Fruit fly (Drosophila melanogaster) whole organism, embryonic: ENCODE data around the gene glu.

Source experiments
- B-H1 ChIP-seq: fragments of 200-800 bp; sonication (Bioruptor generic); IDR thresholded peaks from 3 replicates; pipeline ENCODE4 v1.3.6; 2022; ENCODE audit warnings: missing biosample characterization, missing genetic modification characterization
- BEAF-32 ChIP-seq: fragments of 200-800 bp; sonication (Bioruptor generic); optimal IDR thresholded peaks from 3 replicates; lab custom pipeline; 2017; ENCODE audit warnings: missing biosample characterization, missing genetic modification characterization, mild to moderate bottlenecking, moderate library complexity, missing genetic modification reagents
- Bteb2 ChIP-seq: fragments of 200-800 bp; sonication (Bioruptor generic); optimal IDR thresholded peaks from 2 replicates; lab custom pipeline; 2016; ENCODE audit warnings: missing biosample characterization, missing genetic modification characterization
- CG1024 ChIP-seq: fragments of 200-800 bp; sonication (Bioruptor generic); IDR thresholded peaks from 2 replicates; pipeline ENCODE4 v1.3.6; 2022; ENCODE audit warnings: missing biosample characterization, missing genetic modification characterization
- CG10274 ChIP-seq: fragments of 200-800 bp; sonication (Bioruptor generic); optimal IDR thresholded peaks from 3 replicates; lab custom pipeline; 2017; ENCODE audit warnings: missing biosample characterization, mild to moderate bottlenecking, missing genetic modification characterization
- CG10366 ChIP-seq: fragments of 200-800 bp; sonication (Bioruptor generic); IDR thresholded peaks from 2 replicates; pipeline ENCODE4 v1.3.6; 2022; ENCODE audit warnings: missing biosample characterization, missing genetic modification characterization
- CG11247 ChIP-seq: fragments of 200-800 bp; sonication (Bioruptor generic); IDR thresholded peaks from 2 replicates; pipeline ENCODE4 v1.3.6; 2022; ENCODE audit warnings: missing biosample characterization, missing genetic modification characterization
- CG12744 ChIP-seq: fragments of 200-800 bp; sonication (Bioruptor generic); optimal IDR thresholded peaks from 2 replicates; lab custom pipeline; 2016; ENCODE audit warnings: missing biosample characterization, missing genetic modification characterization
- CG13123 ChIP-seq: fragments of 200-800 bp; sonication (Bioruptor generic); optimal IDR thresholded peaks from 2 replicates; lab custom pipeline; 2016; ENCODE audit warnings: missing biosample characterization, missing genetic modification characterization
- CG14050 ChIP-seq: fragments of 200-800 bp; sonication (Bioruptor generic); IDR thresholded peaks from 3 replicates; pipeline ENCODE4 v1.3.6; 2022; ENCODE audit warnings: missing biosample characterization, missing genetic modification characterization
- CG14441 ChIP-seq: fragments of 200-800 bp; sonication (Bioruptor generic); IDR thresholded peaks from 2 replicates; pipeline ENCODE4 v1.3.6; 2022; ENCODE audit warnings: missing biosample characterization, missing genetic modification characterization
- CG15696 ChIP-seq: fragments of 200-800 bp; sonication (Bioruptor generic); optimal IDR thresholded peaks from 2 replicates; lab custom pipeline; 2019; ENCODE audit warnings: missing biosample characterization, mild to moderate bottlenecking, missing genetic modification characterization, moderate library complexity
- CG1602 ChIP-seq: fragments of 200-800 bp; sonication (Bioruptor generic); optimal IDR thresholded peaks from 3 replicates; lab custom pipeline; 2016; ENCODE audit warnings: missing biosample characterization, missing genetic modification characterization
- CG1647 ChIP-seq: fragments of 200-800 bp; sonication (Bioruptor generic); optimal IDR thresholded peaks from 3 replicates; lab custom pipeline; 2016; ENCODE audit warnings: missing biosample characterization, missing genetic modification characterization
- CG16813 ChIP-seq: fragments of 200-800 bp; sonication (Bioruptor generic); IDR thresholded peaks from 3 replicates; pipeline ENCODE4 v1.3.6; 2022; ENCODE audit warnings: missing biosample characterization, missing genetic modification characterization; ENCODE audit not compliant: partially characterized antibody
- CG17328 ChIP-seq: fragments of 200-800 bp; sonication (Bioruptor generic); IDR thresholded peaks from 2 replicates; pipeline ENCODE4 v1.3.6; 2022; ENCODE audit warnings: missing biosample characterization, missing genetic modification characterization
- CG17359 ChIP-seq: fragments of 200-800 bp; sonication (Bioruptor generic); optimal IDR thresholded peaks from 3 replicates; lab custom pipeline; 2018; ENCODE audit warnings: missing biosample characterization, mild to moderate bottlenecking, missing genetic modification characterization, moderate library complexity
- CG17912 ChIP-seq: fragments of 200-800 bp; sonication (Bioruptor generic); optimal IDR thresholded peaks from 2 replicates; lab custom pipeline; 2018; ENCODE audit warnings: missing biosample characterization, mild to moderate bottlenecking, missing genetic modification characterization
- CG18764 ChIP-seq: fragments of 200-800 bp; sonication (Bioruptor generic); optimal IDR thresholded peaks from 3 replicates; lab custom pipeline; 2016; ENCODE audit warnings: missing biosample characterization, missing genetic modification characterization
- CG30403 ChIP-seq: fragments of 200-800 bp; sonication (Bioruptor generic); optimal IDR thresholded peaks from 3 replicates; lab custom pipeline; 2016; ENCODE audit warnings: missing biosample characterization, missing genetic modification characterization
- CG33213 ChIP-seq: fragments of 200-800 bp; sonication (Bioruptor generic); optimal IDR thresholded peaks from 3 replicates; lab custom pipeline; 2016; ENCODE audit warnings: missing biosample characterization, missing genetic modification characterization
- CG5180 ChIP-seq: fragments of 200-800 bp; sonication (Bioruptor generic); optimal IDR thresholded peaks from 3 replicates; lab custom pipeline; 2017; ENCODE audit warnings: missing biosample characterization, missing genetic modification characterization, mild to moderate bottlenecking, moderate library complexity, missing genetic modification reagents
- CG8944 ChIP-seq: fragments of 200-800 bp; sonication (Bioruptor generic); optimal IDR thresholded peaks from 3 replicates; lab custom pipeline; 2016; ENCODE audit warnings: missing biosample characterization, missing genetic modification characterization
- Dbx ChIP-seq: fragments of 200-800 bp; sonication (Bioruptor generic); IDR thresholded peaks from 3 replicates; pipeline ENCODE4 v1.3.6; 2022; ENCODE audit warnings: missing biosample characterization, missing genetic modification characterization
- Gug ChIP-seq: fragments of 200-800 bp; sonication (Bioruptor generic); IDR thresholded peaks from 4 replicates; pipeline ENCODE4 v1.3.6; 2022; ENCODE audit warnings: missing biosample characterization, missing genetic modification characterization
- HLHmδ ChIP-seq: fragments of 200-800 bp; sonication (Bioruptor generic); optimal IDR thresholded peaks from 2 replicates; lab custom pipeline; 2018; ENCODE audit warnings: missing biosample characterization, mild to moderate bottlenecking, missing genetic modification characterization, moderate library complexity
- MESR4 ChIP-seq: fragments of 200-800 bp; sonication (Bioruptor generic); optimal IDR thresholded peaks from 2 replicates; lab custom pipeline; 2018; ENCODE audit warnings: missing biosample characterization, mild to moderate bottlenecking, missing genetic modification characterization, moderate library complexity
- NC2α ChIP-seq: fragments of 200-800 bp; sonication (Bioruptor generic); optimal IDR thresholded peaks from 2 replicates; lab custom pipeline; 2016; ENCODE audit warnings: missing biosample characterization, missing genetic modification characterization
- NK7.1 ChIP-seq: fragments of 200-800 bp; sonication (Bioruptor generic); optimal IDR thresholded peaks from 3 replicates; lab custom pipeline; 2016; ENCODE audit warnings: missing biosample characterization, missing genetic modification characterization
- NfI ChIP-seq: fragments of 200-800 bp; sonication (Bioruptor generic); optimal IDR thresholded peaks from 3 replicates; lab custom pipeline; 2018; ENCODE audit warnings: missing biosample characterization, mild to moderate bottlenecking, missing genetic modification characterization, moderate library complexity
- Spps ChIP-seq: fragments of 200-800 bp; sonication (Bioruptor generic); optimal IDR thresholded peaks from 2 replicates; lab custom pipeline; 2018; ENCODE audit warnings: missing biosample characterization, mild to moderate bottlenecking, missing genetic modification characterization
- ab ChIP-seq: fragments of 200-800 bp; sonication (Bioruptor generic); optimal IDR thresholded peaks from 2 replicates; lab custom pipeline; 2016; ENCODE audit warnings: missing biosample characterization, missing genetic modification characterization
- bab2 ChIP-seq: fragments of 200-800 bp; sonication (Bioruptor generic); optimal IDR thresholded peaks from 2 replicates; lab custom pipeline; 2016; ENCODE audit warnings: missing biosample characterization, missing genetic modification characterization
- bcd ChIP-seq: fragments of 200-800 bp; sonication (Bioruptor generic); optimal IDR thresholded peaks from 2 replicates; lab custom pipeline; 2017; ENCODE audit warnings: missing biosample characterization, mild to moderate bottlenecking, missing genetic modification characterization
- br ChIP-seq: fragments of >200 bp; optimal IDR thresholded peaks from 2 replicates; lab custom pipeline; 2017
- crc ChIP-seq: fragments of 200-800 bp; sonication (Bioruptor generic); optimal IDR thresholded peaks from 2 replicates; lab custom pipeline; 2016; ENCODE audit warnings: missing biosample characterization, missing genetic modification characterization
- dimm ChIP-seq: fragments of 200-800 bp; sonication (Bioruptor generic); IDR thresholded peaks from 2 replicates; pipeline ENCODE4 v1.3.6; 2022; ENCODE audit warnings: missing biosample characterization, missing genetic modification characterization
- esg ChIP-seq: fragments of 200-800 bp; sonication (Bioruptor generic); conservative IDR thresholded peaks from 2 replicates; pipeline ENCODE4 v1.3.6; 2022; ENCODE audit warnings: missing biosample characterization, missing genetic modification characterization
- fu2 ChIP-seq: fragments of 200-800 bp; sonication (Bioruptor generic); optimal IDR thresholded peaks from 2 replicates; lab custom pipeline; 2016; ENCODE audit warnings: missing biosample characterization, missing genetic modification characterization
- gsb ChIP-seq: fragments of 200-800 bp; sonication (Bioruptor generic); IDR thresholded peaks from 2 replicates; pipeline ENCODE4 v1.3.6; 2022; ENCODE audit warnings: missing biosample characterization, missing genetic modification characterization
- gsb-n ChIP-seq: fragments of 200-800 bp; sonication (Bioruptor generic); optimal IDR thresholded peaks from 3 replicates; lab custom pipeline; 2018; ENCODE audit warnings: missing biosample characterization, mild to moderate bottlenecking, missing genetic modification characterization
- knrl ChIP-seq: fragments of 200-800 bp; sonication (Bioruptor generic); IDR thresholded peaks from 3 replicates; pipeline ENCODE4 v1.3.6; 2022; ENCODE audit warnings: missing biosample characterization, missing genetic modification characterization; ENCODE audit not compliant: partially characterized antibody
- mirr ChIP-seq: fragments of 200-800 bp; sonication (Bioruptor generic); optimal IDR thresholded peaks from 3 replicates; lab custom pipeline; 2018; ENCODE audit warnings: missing biosample characterization, mild to moderate bottlenecking, missing genetic modification characterization
- nom ChIP-seq: fragments of 200-800 bp; sonication (Bioruptor generic); optimal IDR thresholded peaks from 2 replicates; lab custom pipeline; 2017; ENCODE audit warnings: missing biosample characterization, missing genetic modification characterization, mild to moderate bottlenecking, moderate library complexity, missing genetic modification reagents
- peb ChIP-seq: fragments of 200-800 bp; sonication (Bioruptor generic); IDR thresholded peaks from 2 replicates; pipeline ENCODE4 v1.3.6; 2022; ENCODE audit warnings: missing biosample characterization, missing genetic modification characterization
- pita ChIP-seq: fragments of 200-800 bp; sonication (Bioruptor generic); optimal IDR thresholded peaks from 2 replicates; lab custom pipeline; 2017; ENCODE audit warnings: missing biosample characterization, mild to moderate bottlenecking, missing genetic modification characterization
- pzg ChIP-seq: fragments of 200-800 bp; sonication (Bioruptor generic); optimal IDR thresholded peaks from 3 replicates; lab custom pipeline; 2018; ENCODE audit warnings: missing biosample characterization, mild to moderate bottlenecking, missing genetic modification characterization, moderate library complexity
- sens ChIP-seq: fragments of 200-800 bp; sonication (Bioruptor generic); peaks from one replicate; lab custom pipeline; 2016; ENCODE audit warnings: missing biosample characterization, missing genetic modification characterization
- so ChIP-seq: fragments of 200-800 bp; sonication (Bioruptor generic); IDR thresholded peaks from 3 replicates; pipeline ENCODE4 v1.3.6; 2022; ENCODE audit warnings: missing biosample characterization, missing genetic modification characterization
- ttk ChIP-seq: fragments of 200-800 bp; sonication (Bioruptor generic); IDR thresholded peaks from 2 replicates; pipeline ENCODE4 v2.1.2; 2022; ENCODE audit warnings: missing biosample characterization, missing genetic modification characterization
- twi ChIP-seq: fragments of 200-800 bp; optimal IDR thresholded peaks from 2 replicates; lab custom pipeline; 2019; ENCODE audit warnings: missing biosample characterization, mild to moderate bottlenecking, missing genetic modification characterization, moderate library complexity
- yki ChIP-seq: fragments of >200 bp; optimal IDR thresholded peaks from 3 replicates; lab custom pipeline; 2018
- zen2 ChIP-seq: fragments of 200-800 bp; sonication (Bioruptor generic); IDR thresholded peaks from 3 replicates; pipeline ENCODE4 v1.3.6; 2022; ENCODE audit warnings: missing biosample characterization, missing genetic modification characterization; ENCODE audit not compliant: partially characterized antibody

glu gene

dm6 chr2L:16709693-16710092, 28.5 kb downstream of the glu start (continued):
- TF ChIP-seq CG1647 (peak; percentile 1), br (no peak), CG33213 (GFP tag; lab: Kevin White, UChicago) (no peak), knrl (GFP tag; lab: Robert Waterston, UW) (no peak), BEAF-32 (no peak), fu2 (GFP tag; lab: Kevin White, UChicago) (no peak), CG11247 (GFP tag; lab: Robert Waterston, UW) (peak; percentile 64), CG10366 (GFP tag; lab: Robert Waterston, UW) (peak; percentile 83), CG8944 (no peak), pzg (GFP tag; lab: Kevin White, UChicago) (no peak), Bteb2 (GFP tag; lab: Kevin White, UChicago) (peak; percentile 27), CG10274 (GFP tag; lab: Kevin White, UChicago) (no peak), pita (GFP tag; lab: Kevin White, UChicago) (no peak), HLHmδ (GFP tag; lab: Kevin White, UChicago) (no peak), NK7.1 (no peak), twi (tag; lab: Kevin White, UChicago) (peak; percentile 0), CG14050 (GFP tag; lab: Robert Waterston, UW) (peak; percentile 70), peb (GFP tag; lab: Robert Waterston, UW) (no peak), CG17328 (peak; percentile 88), gsb-n (peak; percentile 62), gsb (GFP tag; lab: Robert Waterston, UW) (no peak), CG14441 (no peak), CG16813 (no peak), Gug (GFP tag; lab: Robert Waterston, UW) (no peak), crc (no peak), CG17359 (tag; lab: Kevin White, UChicago) (no peak), CG18764 (no peak), CG5180 (GFP tag; lab: Kevin White, UChicago) (no peak), CG12744 (GFP tag; lab: Kevin White, UChicago) (no peak), ab (GFP tag; lab: Kevin White, UChicago) (no peak), CG1602 (GFP tag; lab: Kevin White, UChicago) (peak; percentile 51), CG17912 (GFP tag; lab: Kevin White, UChicago) (no peak), zen2 (GFP tag; lab: Robert Waterston, UW) (no peak), NfI (GFP tag; lab: Kevin White, UChicago) (peak; percentile 71), so (GFP tag; lab: Robert Waterston, UW) (peak; percentile 90), nom (no peak), Dbx (peak; percentile 47; the same call in 1 of the 3 replicates), bcd (GFP tag; lab: Kevin White, UChicago) (no peak), bab2 (GFP tag; lab: Kevin White, UChicago) (peak; percentile 41), NC2α (GFP tag; lab: Kevin White, UChicago) (no peak), CG13123 (GFP tag; lab: Kevin White, UChicago) (no peak), CG15696 (tag; lab: Kevin White, UChicago) (no peak), Spps (tag; lab: Kevin White, UChicago) (no peak), MESR4 (GFP tag; lab: Kevin White, UChicago) (no peak), esg (peak; percentile 81), mirr (GFP tag; lab: Kevin White, UChicago) (no peak), ttk (peak; percentile 83), B-H1 (GFP tag; lab: Robert Waterston, UW) (no peak), CG30403 (GFP tag; lab: Kevin White, UChicago) (peak; percentile 79), yki (lab: Kevin White, UChicago) (no peak), CG1024 (peak; percentile 66), sens (GFP tag; lab: Kevin White, UChicago) (peak; percentile 85), dimm (no peak)
